Fruit fly (Drosophila melanogaster) whole organism, embryonic: ENCODE data around the gene Spec2.
A peak's percentile ranks its signal among the peaks of the same experiment; 100 is the strongest.

Experiments
- Atf6 ChIP-seq: fragments of 200-800 bp; sonication (Bioruptor generic); IDR thresholded peaks from 2 replicates; pipeline ENCODE4 v1.3.6; 2022; ENCODE audit warnings: missing biosample characterization, missing genetic modification characterization
- CG10209 ChIP-seq: fragments of 200-800 bp; sonication (Bioruptor generic); optimal IDR thresholded peaks from 3 replicates; lab custom pipeline; 2017; ENCODE audit warnings: missing biosample characterization, mild to moderate bottlenecking, missing genetic modification characterization, missing genetic modification reagents
- CG1024 ChIP-seq: fragments of 200-800 bp; sonication (Bioruptor generic); IDR thresholded peaks from 2 replicates; pipeline ENCODE4 v1.3.6; 2022; ENCODE audit warnings: missing biosample characterization, missing genetic modification characterization
- CG10366 ChIP-seq: fragments of 200-800 bp; sonication (Bioruptor generic); IDR thresholded peaks from 2 replicates; pipeline ENCODE4 v1.3.6; 2022; ENCODE audit warnings: missing biosample characterization, missing genetic modification characterization
- CG10979 ChIP-seq: fragments of 200-800 bp; sonication (Bioruptor generic); optimal IDR thresholded peaks from 2 replicates; lab custom pipeline; 2018; ENCODE audit warnings: missing biosample characterization, mild to moderate bottlenecking, missing genetic modification characterization, moderate library complexity
- CG11093 ChIP-seq: fragments of 200-800 bp; sonication (Bioruptor generic); IDR thresholded peaks from 3 replicates; pipeline ENCODE4 v1.3.6; 2022; ENCODE audit warnings: missing biosample characterization, missing genetic modification characterization
- CG12155 ChIP-seq: fragments of 200-800 bp; sonication (Bioruptor generic); optimal IDR thresholded peaks from 3 replicates; lab custom pipeline; 2016; ENCODE audit warnings: missing biosample characterization, missing genetic modification characterization
- CG12236 ChIP-seq: fragments of 200-800 bp; sonication (Bioruptor generic); optimal IDR thresholded peaks from 2 replicates; lab custom pipeline; 2016; ENCODE audit warnings: missing biosample characterization, missing genetic modification characterization
- CG12744 ChIP-seq: fragments of 200-800 bp; sonication (Bioruptor generic); optimal IDR thresholded peaks from 2 replicates; lab custom pipeline; 2016; ENCODE audit warnings: missing biosample characterization, missing genetic modification characterization
- CG12942 ChIP-seq: fragments of 200-800 bp; sonication (Bioruptor generic); optimal IDR thresholded peaks from 3 replicates; lab custom pipeline; 2016; ENCODE audit warnings: missing biosample characterization, missing genetic modification characterization
- CG14965 ChIP-seq: fragments of 200-800 bp; sonication (Bioruptor generic); optimal IDR thresholded peaks from 2 replicates; lab custom pipeline; 2016; ENCODE audit warnings: missing biosample characterization, missing genetic modification characterization, borderline replicate concordance
- CG1602 ChIP-seq: fragments of 200-800 bp; sonication (Bioruptor generic); optimal IDR thresholded peaks from 3 replicates; lab custom pipeline; 2016; ENCODE audit warnings: missing biosample characterization, missing genetic modification characterization
- CG16815 ChIP-seq: fragments of 200-800 bp; sonication (Bioruptor generic); optimal IDR thresholded peaks from 3 replicates; lab custom pipeline; 2017; ENCODE audit warnings: missing biosample characterization, mild to moderate bottlenecking, missing genetic modification characterization
- CG17361 ChIP-seq: fragments of 200-800 bp; sonication (Bioruptor generic); IDR thresholded peaks from 3 replicates; pipeline ENCODE4 v1.3.6; 2022; ENCODE audit warnings: missing biosample characterization, missing genetic modification characterization
- CG17568 ChIP-seq: fragments of 200-800 bp; sonication (Bioruptor generic); optimal IDR thresholded peaks from 2 replicates; lab custom pipeline; 2018; ENCODE audit warnings: missing biosample characterization, mild to moderate bottlenecking, missing genetic modification characterization, moderate library complexity
- CG1792 ChIP-seq: fragments of 200-800 bp; sonication (Bioruptor generic); optimal IDR thresholded peaks from 2 replicates; lab custom pipeline; 2016; ENCODE audit warnings: missing biosample characterization, missing genetic modification characterization
- CG1832 ChIP-seq: fragments of 200-800 bp; sonication (Bioruptor generic); optimal IDR thresholded peaks from 2 replicates; lab custom pipeline; 2017; ENCODE audit warnings: missing biosample characterization, mild to moderate bottlenecking, missing genetic modification characterization, inconsistent platforms
- CG18599 ChIP-seq: fragments of 200-800 bp; sonication (Bioruptor generic); optimal IDR thresholded peaks from 3 replicates; lab custom pipeline; 2017; ENCODE audit warnings: missing biosample characterization, missing genetic modification characterization, mild to moderate bottlenecking, moderate library complexity, missing genetic modification reagents
- CG2712 ChIP-seq: fragments of 200-800 bp; optimal IDR thresholded peaks from 3 replicates; lab custom pipeline; 2019; ENCODE audit warnings: missing biosample characterization, mild to moderate bottlenecking, missing genetic modification characterization, moderate library complexity
- CG31388 ChIP-seq: fragments of 200-800 bp; sonication (Bioruptor generic); optimal IDR thresholded peaks from 2 replicates; lab custom pipeline; 2016; ENCODE audit warnings: missing biosample characterization, missing genetic modification characterization
- CG34422 ChIP-seq: fragments of 200-800 bp; sonication (Bioruptor generic); IDR thresholded peaks from 3 replicates; pipeline ENCODE4 v1.3.6; 2022; ENCODE audit warnings: missing biosample characterization, missing genetic modification characterization
- CG3726 ChIP-seq: fragments of 200-800 bp; sonication (Bioruptor generic); IDR thresholded peaks from 3 replicates; pipeline ENCODE4, ENCODE4 v1.3.6; 2022; ENCODE audit warnings: missing biosample characterization, missing genetic modification characterization
- CG3838 ChIP-seq: fragments of 200-800 bp; sonication (Bioruptor generic); optimal IDR thresholded peaks from 3 replicates; lab custom pipeline; 2016; ENCODE audit warnings: missing biosample characterization, missing genetic modification characterization
- CG4707 ChIP-seq: fragments of 200-800 bp; sonication (Bioruptor generic); optimal IDR thresholded peaks from 2 replicates; lab custom pipeline; 2018; ENCODE audit warnings: missing biosample characterization, mild to moderate bottlenecking, missing genetic modification characterization, moderate library complexity
- CG6254 ChIP-seq: fragments of 200-800 bp; sonication (Bioruptor generic); optimal IDR thresholded peaks from 3 replicates; lab custom pipeline; 2017; ENCODE audit warnings: mild to moderate bottlenecking, missing biosample characterization, missing genetic modification reagents, missing genetic modification characterization
- CG8290 ChIP-seq, 3 experiments: fragments of 200-800 bp; sonication (Bioruptor generic); optimal IDR thresholded peaks; 2 replicates each; lab custom pipeline; 2016 to 2019; ENCODE audit warnings: missing biosample characterization in 3 of 3, missing genetic modification characterization in 3 of 3, mild to moderate bottlenecking in 2 of 3, moderate library complexity in 1 of 3
- CG8478 ChIP-seq: fragments of >200 bp; optimal IDR thresholded peaks from 2 replicates; lab custom pipeline; 2018
- CG9727 ChIP-seq: fragments of 200-800 bp; sonication (Bioruptor generic); optimal IDR thresholded peaks from 3 replicates; lab custom pipeline; 2017; ENCODE audit warnings: missing biosample characterization, mild to moderate bottlenecking, missing genetic modification characterization
- CTCF ChIP-seq: fragments of 200-800 bp; sonication (Bioruptor generic); optimal IDR thresholded peaks from 2 replicates; lab custom pipeline; 2017; ENCODE audit warnings: missing biosample characterization, mild to moderate bottlenecking, missing genetic modification characterization, moderate library complexity
- Doc2 ChIP-seq: fragments of 200-800 bp; sonication (Bioruptor generic); IDR thresholded peaks from 2 replicates; pipeline ENCODE4 v1.3.6; 2022; ENCODE audit warnings: missing biosample characterization, missing genetic modification characterization
- Doc3 ChIP-seq: fragments of 200-800 bp; sonication (Bioruptor generic); IDR thresholded peaks from 3 replicates; pipeline ENCODE4 v1.3.6; 2022; ENCODE audit warnings: missing biosample characterization, missing genetic modification characterization; ENCODE audit not compliant: partially characterized antibody
- Drgx ChIP-seq: fragments of 200-800 bp; sonication (Bioruptor generic); IDR thresholded peaks from 2 replicates; pipeline ENCODE4 v1.3.6; 2022; ENCODE audit warnings: missing biosample characterization, missing genetic modification characterization
- ERR ChIP-seq: fragments of 200-800 bp; sonication (Bioruptor generic); optimal IDR thresholded peaks from 2 replicates; lab custom pipeline; 2016; ENCODE audit warnings: missing biosample characterization, missing genetic modification characterization
- Mad ChIP-seq: fragments of 200-800 bp; sonication (Bioruptor generic); optimal IDR thresholded peaks from 2 replicates; lab custom pipeline; 2016; ENCODE audit warnings: missing biosample characterization, missing genetic modification characterization
- Mes4 ChIP-seq: fragments of 200-800 bp; sonication (Bioruptor generic); optimal IDR thresholded peaks from 2 replicates; lab custom pipeline; 2016; ENCODE audit warnings: missing biosample characterization, missing genetic modification characterization
- Optix ChIP-seq: fragments of 200-800 bp; sonication (Bioruptor generic); IDR thresholded peaks from 3 replicates; pipeline ENCODE4 v1.3.6; 2022; ENCODE audit warnings: missing biosample characterization, missing genetic modification characterization
- Rfx ChIP-seq: fragments of 200-800 bp; sonication (Bioruptor generic); IDR thresholded peaks from 2 replicates; pipeline ENCODE4 v1.3.6; 2022; ENCODE audit warnings: missing biosample characterization, missing genetic modification characterization
- Xrp1 ChIP-seq: fragments of 200-800 bp; sonication (Bioruptor generic); IDR thresholded peaks from 2 replicates; pipeline ENCODE4 v1.3.6; 2022; ENCODE audit warnings: missing biosample characterization, missing genetic modification characterization
- ab ChIP-seq: fragments of 200-800 bp; sonication (Bioruptor generic); optimal IDR thresholded peaks from 2 replicates; lab custom pipeline; 2016; ENCODE audit warnings: missing biosample characterization, missing genetic modification characterization
- ase ChIP-seq: fragments of 200-800 bp; sonication (Bioruptor generic); IDR thresholded peaks from 3 replicates; pipeline ENCODE4 v1.3.6; 2022; ENCODE audit warnings: missing biosample characterization, missing genetic modification characterization
- br ChIP-seq: fragments of >200 bp; optimal IDR thresholded peaks from 2 replicates; lab custom pipeline; 2017
- cas ChIP-seq: fragments of 200-800 bp; sonication (Bioruptor generic); IDR thresholded peaks from 2 replicates; pipeline ENCODE4 v1.3.6; 2022; ENCODE audit warnings: missing biosample characterization, missing genetic modification characterization
- disco-r ChIP-seq: fragments of 200-800 bp; sonication (Bioruptor generic); optimal IDR thresholded peaks from 2 replicates; lab custom pipeline; 2016; ENCODE audit warnings: missing biosample characterization, missing genetic modification characterization
- dm ChIP-seq: fragments of 200-800 bp; sonication (Bioruptor generic); optimal IDR thresholded peaks from 3 replicates; lab custom pipeline; 2016; ENCODE audit warnings: missing biosample characterization, missing genetic modification characterization
- fu2 ChIP-seq: fragments of 200-800 bp; sonication (Bioruptor generic); optimal IDR thresholded peaks from 2 replicates; lab custom pipeline; 2016; ENCODE audit warnings: missing biosample characterization, missing genetic modification characterization
- gro ChIP-seq: fragments of 200-800 bp; sonication (Bioruptor generic); optimal IDR thresholded peaks from 2 replicates; lab custom pipeline; 2016; ENCODE audit warnings: missing biosample characterization, missing genetic modification characterization
- nau ChIP-seq: fragments of 200-800 bp; sonication (Bioruptor generic); optimal IDR thresholded peaks from 3 replicates; lab custom pipeline; 2017; ENCODE audit warnings: missing biosample characterization, mild to moderate bottlenecking, missing genetic modification characterization, missing genetic modification reagents
- ranshi ChIP-seq: fragments of 200-800 bp; sonication (Bioruptor generic); IDR thresholded peaks from 2 replicates; pipeline ENCODE4 v1.3.6; 2022; ENCODE audit warnings: missing biosample characterization, missing genetic modification characterization
- seq ChIP-seq: fragments of 200-800 bp; sonication (Bioruptor generic); IDR thresholded peaks from 2 replicates; pipeline ENCODE4 v1.3.6; 2022; ENCODE audit warnings: missing biosample characterization, missing genetic modification characterization
- sima ChIP-seq: fragments of 200-800 bp; sonication (Bioruptor generic); optimal IDR thresholded peaks from 2 replicates; lab custom pipeline; 2016; ENCODE audit warnings: missing biosample characterization, missing genetic modification characterization
- slou ChIP-seq: fragments of 200-800 bp; sonication (Bioruptor generic); optimal IDR thresholded peaks from 3 replicates; lab custom pipeline; 2016; ENCODE audit warnings: missing biosample characterization, missing genetic modification characterization
- slp2 ChIP-seq: fragments of 200-800 bp; sonication (Bioruptor generic); optimal IDR thresholded peaks from 2 replicates; lab custom pipeline; 2016; ENCODE audit warnings: missing biosample characterization, missing genetic modification characterization
- tin ChIP-seq: fragments of 200-800 bp; sonication (Bioruptor generic); optimal IDR thresholded peaks from 3 replicates; lab custom pipeline; 2016; ENCODE audit warnings: missing biosample characterization, missing genetic modification characterization

The Spec2 gene

DNA sequence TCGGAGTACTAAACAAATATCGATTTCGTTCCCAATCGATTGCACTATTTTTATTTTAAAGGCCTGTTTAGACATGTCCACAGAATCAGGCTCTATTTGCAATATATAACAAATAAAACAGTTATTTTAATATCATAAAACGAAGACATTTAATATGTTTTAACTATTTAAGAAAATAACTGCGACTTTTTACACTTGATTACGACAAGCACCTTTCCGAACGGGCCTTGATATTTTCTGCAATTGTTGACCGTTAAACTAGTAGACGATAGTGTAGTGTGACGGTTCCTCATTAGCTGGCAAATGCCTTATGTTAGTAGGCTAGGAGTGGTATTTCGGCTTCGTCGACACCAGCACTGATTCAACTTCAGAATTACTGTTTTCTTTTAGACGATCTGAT lies 55.3 kb downstream of the Spec2 start, which contains the start of the genes CG2931 and Rheb (continued):
- peak; percentile 44 for TF ChIP-seq Mad (GFP tag; lab: Kevin White, UChicago)
- no peak for TF ChIP-seq Mes4 (GFP tag; lab: Kevin White, UChicago)
- peak; percentile 35 for TF ChIP-seq CG16815 (GFP tag; lab: Kevin White, UChicago)
- TF ChIP-seq CG1832 = no peak
- peak; percentile 27 for TF ChIP-seq CTCF (GFP tag; lab: Kevin White, UChicago)
- peak; percentile 44 for TF ChIP-seq gro
- no peak for TF ChIP-seq CG17568 (GFP tag; lab: Kevin White, UChicago)
- TF ChIP-seq CG18599 = peak; percentile 37
- peak; percentile 39; the same call in 1 of the 3 replicates for TF ChIP-seq Optix (GFP tag; lab: Robert Waterston, UW)
- no peak for TF ChIP-seq CG3838 (GFP tag; lab: Kevin White, UChicago)
- peak; percentile 47; the same call in 2 of the 3 replicates for TF ChIP-seq ase (GFP tag; lab: Robert Waterston, UW)
- TF ChIP-seq CG31388 (GFP tag; lab: Kevin White, UChicago) = no peak
- TF ChIP-seq CG6254 = no peak
- no peak for TF ChIP-seq sima (GFP tag; lab: Kevin White, UChicago)
- TF ChIP-seq CG14965 (GFP tag; lab: Kevin White, UChicago) = no peak
- TF ChIP-seq CG12744 (GFP tag; lab: Kevin White, UChicago) = peak; percentile 42
- peak; percentile 64 for TF ChIP-seq CG8290 (GFP tag; optimal IDR thresholded peaks at IDR 0.05; lab: Kevin White, UChicago)
- TF ChIP-seq CG8290 (tag; optimal IDR thresholded peaks at IDR 0.05; lab: Kevin White, UChicago) = no peak
- TF ChIP-seq Doc3 (GFP tag; lab: Robert Waterston, UW) = peak; percentile 79
- TF ChIP-seq CG1602 (GFP tag; lab: Kevin White, UChicago) = peak; percentile 68
- no peak for TF ChIP-seq CG12236 (GFP tag; lab: Kevin White, UChicago)
- TF ChIP-seq tin (GFP tag; lab: Kevin White, UChicago) = peak; percentile 67
- peak; percentile 70 for TF ChIP-seq CG10366
- TF ChIP-seq CG12155 (GFP tag; lab: Kevin White, UChicago) = peak; percentile 71
- no peak for TF ChIP-seq br
- TF ChIP-seq CG4707 (GFP tag; lab: Kevin White, UChicago) = no peak
- no peak for TF ChIP-seq ab (GFP tag; lab: Kevin White, UChicago)
- TF ChIP-seq CG1792 (GFP tag; lab: Kevin White, UChicago) = no peak
- no peak for TF ChIP-seq CG8478 (lab: Kevin White, UChicago)
- TF ChIP-seq Rfx (GFP tag; lab: Robert Waterston, UW) = peak; percentile 81
- peak; percentile 35; the same call in 1 of the 3 replicates for TF ChIP-seq CG34422 (GFP tag; lab: Robert Waterston, UW)
- peak; percentile 26 for TF ChIP-seq fu2
- no peak for TF ChIP-seq Doc2 (GFP tag; lab: Robert Waterston, UW)
- TF ChIP-seq CG1024 (GFP tag; lab: Robert Waterston, UW) = peak; percentile 82
- TF ChIP-seq seq (GFP tag; lab: Robert Waterston, UW) = 0 out of 2 replicates have a peak, but pooled peaks have one; percentile 47
- peak; percentile 6 for TF ChIP-seq nau
- no peak for TF ChIP-seq CG11093 (GFP tag; lab: Robert Waterston, UW)
- peak; percentile 51 for TF ChIP-seq CG10209 (GFP tag; lab: Kevin White, UChicago)
- TF ChIP-seq CG10979 (tag; lab: Kevin White, UChicago) = peak; percentile 58
- peak; percentile 14 for TF ChIP-seq slp2 (GFP tag; lab: Kevin White, UChicago)
- TF ChIP-seq CG9727 (GFP tag; lab: Kevin White, UChicago) = peak; percentile 67
- TF ChIP-seq ERR (GFP tag; lab: Kevin White, UChicago) = peak; percentile 24
- TF ChIP-seq cas (GFP tag; lab: Robert Waterston, UW) = peak; percentile 48; the same call in 1 of the 2 replicates
- TF ChIP-seq Drgx (GFP tag; lab: Robert Waterston, UW) = no peak
- no peak for TF ChIP-seq CG3726 (GFP tag; lab: Robert Waterston, UW)
- TF ChIP-seq Xrp1 (GFP tag; lab: Robert Waterston, UW) = peak; percentile 81
- TF ChIP-seq CG17361 = peak; percentile 65; the same call in 1 of the 3 replicates
- TF ChIP-seq Atf6 = peak; percentile 67
- TF ChIP-seq dm (GFP tag; lab: Kevin White, UChicago) = peak; percentile 16
- TF ChIP-seq CG2712 = peak; percentile 78
- TF ChIP-seq slou = peak; percentile 62
- TF ChIP-seq CG12942 (GFP tag; lab: Kevin White, UChicago) = peak; percentile 58
- 0 out of 2 replicates have a peak, but pooled peaks have one; percentile 51 for TF ChIP-seq ranshi (GFP tag; lab: Robert Waterston, UW)
- no peak for TF ChIP-seq disco-r
